Worm (Caenorhabditis elegans) whole organism, late embryonic: ENCODE data around the gene his-59.

Source experiments
- C08G9.2 ChIP-seq: sonication (generic microtip); optimal IDR thresholded peaks from 2 replicates; lab custom pipeline; 2016; ENCODE audit warnings: mild to moderate bottlenecking, missing genetic modification characterization, moderate library complexity, missing compliant biosample characterization
- K02D7.2 ChIP-seq: sonication (generic microtip); optimal IDR thresholded peaks from 2 replicates; lab custom pipeline; 2017; ENCODE audit warnings: mild to moderate bottlenecking, missing genetic modification characterization, missing compliant biosample characterization
- ceh-18 ChIP-seq: sonication (generic microtip); optimal IDR thresholded peaks from 2 replicates; lab custom pipeline; 2016; ENCODE audit warnings: missing genetic modification characterization, missing compliant biosample characterization
- ceh-19 ChIP-seq: fragments of 200-800 bp; sonication (Bioruptor generic); optimal IDR thresholded peaks from 2 replicates; lab custom pipeline; 2018; ENCODE audit warnings: mild to moderate bottlenecking, missing genetic modification characterization, missing compliant biosample characterization
- ceh-2 ChIP-seq: sonication (generic microtip); optimal IDR thresholded peaks from 2 replicates; lab custom pipeline; 2016; ENCODE audit warnings: missing genotype, missing genetic modification characterization, missing compliant biosample characterization
- ceh-48 ChIP-seq: sonication (generic microtip); optimal IDR thresholded peaks from 2 replicates; lab custom pipeline; 2016; ENCODE audit warnings: missing genetic modification characterization, inconsistent platforms, missing compliant biosample characterization
- ceh-6 ChIP-seq: fragments of 200-800 bp; sonication (Bioruptor generic); optimal IDR thresholded peaks from 2 replicates; lab custom pipeline; 2018; ENCODE audit warnings: mild to moderate bottlenecking, missing genetic modification characterization, missing compliant biosample characterization
- ceh-9 ChIP-seq: sonication (generic microtip); optimal IDR thresholded peaks from 2 replicates; lab custom pipeline; 2016; ENCODE audit warnings: mild to moderate bottlenecking, missing genetic modification characterization, inconsistent platforms, missing compliant biosample characterization
- dmd-4 ChIP-seq: sonication (generic microtip); optimal IDR thresholded peaks from 2 replicates; lab custom pipeline; 2016; ENCODE audit warnings: borderline replicate concordance, missing genetic modification characterization, missing compliant biosample characterization
- dve-1 ChIP-seq: sonication (generic microtip); optimal IDR thresholded peaks from 2 replicates; lab custom pipeline; 2017; ENCODE audit warnings: antibody characterized with exemption, mild to moderate bottlenecking, missing genetic modification characterization, missing compliant biosample characterization
- elt-4 ChIP-seq: sonication (generic microtip); optimal IDR thresholded peaks from 2 replicates; lab custom pipeline; 2016; ENCODE audit warnings: missing genetic modification characterization, missing compliant biosample characterization
- ets-4 ChIP-seq: sonication (generic microtip); optimal IDR thresholded peaks from 2 replicates; lab custom pipeline; 2016; ENCODE audit warnings: missing genetic modification characterization, missing compliant biosample characterization
- eyg-1 ChIP-seq: sonication (generic microtip); optimal IDR thresholded peaks from 2 replicates; lab custom pipeline; 2016; ENCODE audit warnings: missing genotype, missing genetic modification characterization, missing compliant biosample characterization
- fkh-10 ChIP-seq: fragments of 150-350 bp; optimal IDR thresholded peaks from 2 replicates; lab custom pipeline; 2014; ENCODE audit warnings: missing biosample characterization, missing genetic modification reagents, missing genetic modification characterization
- hlh-30 ChIP-seq: sonication (generic microtip); optimal IDR thresholded peaks from 2 replicates; lab custom pipeline; 2017; ENCODE audit warnings: antibody characterized with exemption, missing genetic modification characterization, missing compliant biosample characterization; ENCODE audit not compliant: insufficient read depth
- mec-3 ChIP-seq: sonication (generic microtip); optimal IDR thresholded peaks from 2 replicates; lab custom pipeline; 2016; ENCODE audit warnings: borderline replicate concordance, missing genetic modification characterization, missing compliant biosample characterization
- nfya-1 ChIP-seq: sonication (generic microtip); optimal IDR thresholded peaks from 2 replicates; lab custom pipeline; 2017; ENCODE audit warnings: missing genetic modification characterization, mild to moderate bottlenecking, missing compliant biosample characterization, antibody characterized with exemption, moderate library complexity
- odd-2 ChIP-seq: sonication (generic microtip); optimal IDR thresholded peaks from 2 replicates; lab custom pipeline; 2017; ENCODE audit warnings: antibody characterized with exemption, mild to moderate bottlenecking, missing genetic modification characterization, missing compliant biosample characterization
- pat-9 ChIP-seq: fragments of 200-800 bp; sonication (Bioruptor generic); optimal IDR thresholded peaks from 2 replicates; lab custom pipeline; 2018; ENCODE audit warnings: mild to moderate bottlenecking, missing genetic modification characterization, moderate library complexity, missing compliant biosample characterization
- pax-1 ChIP-seq: fragments of 150-350 bp; optimal IDR thresholded peaks from 2 replicates; lab custom pipeline; 2014; ENCODE audit warnings: missing biosample characterization, missing genetic modification characterization
- pha-2 ChIP-seq: sonication (generic microtip); optimal IDR thresholded peaks from 2 replicates; lab custom pipeline; 2017; ENCODE audit warnings: mild to moderate bottlenecking, missing genetic modification characterization, missing compliant biosample characterization
- ref-2 ChIP-seq: sonication (generic microtip); optimal IDR thresholded peaks from 2 replicates; lab custom pipeline; 2016; ENCODE audit warnings: missing genetic modification characterization, missing compliant biosample characterization
- rnt-1 ChIP-seq: sonication (generic microtip); optimal IDR thresholded peaks from 2 replicates; lab custom pipeline; 2016; ENCODE audit warnings: missing genetic modification characterization, missing compliant biosample characterization
- sox-2 ChIP-seq: fragments of 200-800 bp; sonication (Bioruptor generic); IDR thresholded peaks from 2 replicates; pipeline ENCODE4 v1.3.6; 2022; ENCODE audit warnings: missing genetic modification reagents, missing genetic modification characterization, missing compliant biosample characterization
- sox-4 ChIP-seq: sonication (generic microtip); optimal IDR thresholded peaks from 2 replicates; lab custom pipeline; 2017; ENCODE audit warnings: mild to moderate bottlenecking, missing genetic modification characterization, inconsistent platforms, missing compliant biosample characterization
- tbx-2 ChIP-seq: sonication (generic microtip); optimal IDR thresholded peaks from 2 replicates; lab custom pipeline; 2016; ENCODE audit warnings: missing genetic modification characterization, missing compliant biosample characterization
- ttx-3 ChIP-seq: sonication (generic microtip); optimal IDR thresholded peaks from 2 replicates; lab custom pipeline; 2016; ENCODE audit warnings: missing genetic modification reagents, missing genetic modification characterization, missing compliant biosample characterization
- unc-3 ChIP-seq, 2 experiments: fragments of 200-800 bp in 1 of 2; sonication (Bioruptor generic) in 1 of 2; sonication (generic microtip) in 1 of 2; conservative IDR thresholded peaks in 1 of 2; optimal IDR thresholded peaks in 1 of 2; 2 replicates each; pipeline versions ENCODE4 v1.3.6 to Lab custom; 2016 to 2022; ENCODE audit warnings: missing compliant biosample characterization in 2 of 2, missing genetic modification characterization in 2 of 2, missing genetic modification reagents in 1 of 2
- unc-42 ChIP-seq: sonication (generic microtip); optimal IDR thresholded peaks from 2 replicates; lab custom pipeline; 2016; ENCODE audit warnings: missing genotype, missing genetic modification characterization, missing compliant biosample characterization
- unc-55 ChIP-seq: sonication (generic microtip); optimal IDR thresholded peaks from 2 replicates; lab custom pipeline; 2017; ENCODE audit warnings: missing biosample characterization, missing genetic modification reagents, missing genetic modification characterization

his-59 gene

ce11 chrIV:7506711-7507110, 18.7 kb downstream of the his-59 start:
- no peak for TF ChIP-seq unc-42 (tag; lab: Kevin White, UChicago)
- TF ChIP-seq ceh-18, result no peak

ce11 chrIV:7507305-7507704, 19.3 kb downstream of the his-59 start:
- TF ChIP-seq hlh-30 (tag; lab: Kevin White, UChicago) (peak; percentile 76), fkh-10 (GFP tag; lab: Kevin White, UChicago) (no peak)

- TF ChIP-seq unc-55 (GFP tag; lab: Kevin White, UChicago) (no peak), unc-42 (tag; lab: Kevin White, UChicago) (peak; percentile 47), eyg-1 (tag; lab: Kevin White, UChicago) (no peak), ceh-18 (peak; percentile 31), pax-1 (tag; lab: Kevin White, UChicago) (no peak), ceh-6 (GFP tag; lab: Kevin White, UChicago) (no peak), mec-3 (tag; lab: Kevin White, UChicago) (no peak), nfya-1 (peak; percentile 32), tbx-2 (tag; lab: Kevin White, UChicago) (no peak), dve-1 (tag; lab: Kevin White, UChicago) (peak; percentile 45)
Measured at ce11 chrIV:7507841-7508509, 19.9 kb downstream of the his-59 start, which contains the start of the genes vdac-1 and R05G6.5. Gene vdac-1, minus strand, starts transcription at chrIV:7507891. Gene R05G6.5, plus strand, starts transcription at chrIV:7508367.

DNA sequence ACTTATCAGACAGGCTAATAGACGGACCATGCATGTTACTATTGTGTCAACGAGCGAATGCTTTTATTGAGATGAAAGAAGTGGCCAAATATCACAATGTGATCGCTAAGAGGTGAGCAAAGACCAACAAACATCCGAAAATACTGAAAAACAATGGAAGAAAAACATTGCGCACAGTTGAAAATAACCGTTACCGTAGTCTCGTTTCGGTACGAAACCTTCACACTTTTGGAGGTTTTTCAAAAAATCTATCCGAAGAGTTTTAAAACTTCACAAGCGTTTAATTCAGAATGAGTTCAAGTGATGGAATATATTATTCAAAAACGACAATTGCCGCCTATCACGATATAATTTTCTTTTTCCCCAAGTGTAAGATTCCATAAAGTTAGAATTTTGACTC, 20.8 kb downstream of the his-59 start:
- TF ChIP-seq ceh-19 (no peak), ceh-9 (tag; lab: Kevin White, UChicago) (no peak), pax-1 (tag; lab: Kevin White, UChicago) (no peak), ets-4 (tag; lab: Kevin White, UChicago) (no peak)
- TF ChIP-seq, all 69 proteins: peak for 0

DNA sequence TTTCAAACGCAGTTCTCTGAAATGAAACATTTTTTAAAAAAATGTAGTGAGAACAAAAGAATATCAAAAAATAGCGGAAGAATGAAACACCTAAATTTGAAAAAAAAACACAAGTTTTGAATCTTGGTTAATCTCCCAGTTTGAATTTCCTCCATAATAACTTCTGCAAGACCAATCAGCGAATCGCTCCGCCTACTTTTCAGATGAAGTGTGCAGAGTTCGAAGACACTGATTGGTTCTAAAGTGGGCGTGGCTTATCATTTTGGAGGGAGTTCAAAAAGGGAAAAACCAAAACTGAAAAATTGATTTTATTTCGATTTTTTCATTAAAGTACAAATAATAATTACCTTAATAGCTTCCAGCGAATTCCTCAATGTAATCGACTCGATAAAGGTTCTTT, 22.8 kb downstream of the his-59 start:
- TF ChIP-seq pat-9 (tag; lab: Kevin White, UChicago) (no peak), unc-3 (GFP tag; conservative IDR thresholded peaks at IDR 0.05; lab: Robert Waterston, UW) (no peak), unc-3 (tag; optimal IDR thresholded peaks at IDR 0.05; lab: Kevin White, UChicago) (no peak), elt-4 (tag; lab: Kevin White, UChicago) (no peak), nfya-1 (peak; percentile 72)
- TF ChIP-seq, all 69 proteins: peak for 1

DNA sequence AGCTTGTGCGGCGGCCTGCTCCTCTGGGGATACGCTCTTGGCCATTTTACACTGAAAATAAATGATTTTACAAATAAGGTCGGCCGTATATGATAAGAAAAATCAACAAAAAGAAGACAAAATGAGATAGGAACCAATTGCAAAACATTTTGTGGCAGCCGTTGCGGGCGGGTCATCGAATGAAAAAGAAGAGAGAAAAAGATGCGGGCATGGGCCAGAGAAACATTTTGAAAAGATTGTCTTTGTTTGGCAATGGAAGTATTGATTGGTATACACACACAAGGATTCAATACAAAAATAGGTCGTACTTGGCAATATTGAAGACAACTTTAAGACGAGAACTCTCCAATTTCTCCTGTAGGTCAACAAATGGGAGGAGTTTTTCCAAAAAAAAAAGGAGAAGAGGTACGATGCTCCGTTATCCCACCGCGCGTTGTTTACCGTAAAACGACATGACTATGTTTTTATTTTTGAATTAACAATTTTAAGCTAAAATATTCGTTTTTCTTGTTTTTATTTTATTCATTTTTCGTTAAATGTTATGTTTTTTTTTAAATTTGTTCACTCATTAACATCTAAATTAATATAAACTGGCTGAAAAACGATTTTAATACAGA, 24.7 kb downstream of the his-59 start, which contains the start of the genes plc-4 and R05G6.4:
TSS of gene plc-4 (minus strand) at position 51 of the 617 bp plus-strand sequence.
TSS of gene R05G6.4 (plus strand) at position 617 of the 617 bp plus-strand sequence.
- TF ChIP-seq ttx-3, result no peak
- TF ChIP-seq C08G9.2 (tag; lab: Kevin White, UChicago), result no peak

- TF ChIP-seq ceh-18 (no peak), nfya-1 (no peak), odd-2 (tag; lab: Kevin White, UChicago) (no peak), ref-2 (tag; lab: Kevin White, UChicago) (no peak), K02D7.2 (no peak), sox-4 (tag; lab: Kevin White, UChicago) (no peak), ceh-48 (tag; lab: Kevin White, UChicago) (no peak), ceh-19 (no peak), sox-2 (no peak), dmd-4 (no peak), pha-2 (no peak), tbx-2 (tag; lab: Kevin White, UChicago) (no peak), rnt-1 (tag; lab: Kevin White, UChicago) (no peak), ceh-2 (tag; lab: Kevin White, UChicago) (no peak)
Measured at ce11 chrIV:7516167-7516566, 28.1 kb downstream of the his-59 start, which contains the start of the genes R05G6.9 and R05G6.3. Gene R05G6.9, minus strand, starts transcription at chrIV:7516267. Gene R05G6.3, plus strand, starts transcription at chrIV:7516552.
